Fruit fly (Drosophila melanogaster): ENCODE results near the gene CG46025.

dm6 chr2L:7808886-7809698 lies 55.1 kb downstream of the CG46025 start:
- TF ChIP-seq bab1 (GFP tag; optimal IDR thresholded peaks at IDR 0.05) (no peak), tj (GFP tag; optimal IDR thresholded peaks at IDR 0.05) (no peak), kay (GFP tag; ENCODE audit: borderline replicate concordance) (peak; percentile 98)

Measured in whole organism, adult.